Worm (Caenorhabditis elegans) whole organism, L2 larva: ENCODE results near the gene pals-33.
A peak's percentile ranks its signal among the peaks of the same experiment; 100 is the strongest.

Source experiments
- C34F6.9 ChIP-seq: fragments of 150-350 bp; optimal IDR thresholded peaks from 2 replicates; lab custom pipeline; 2014; ENCODE audit warnings: missing biosample characterization, missing genetic modification characterization
- F13H6.1 ChIP-seq: sonication (generic microtip); optimal IDR thresholded peaks from 2 replicates; lab custom pipeline; 2016; ENCODE audit warnings: missing genetic modification characterization, missing compliant biosample characterization
- R02D3.7 ChIP-seq: fragments of 150-350 bp; optimal IDR thresholded peaks from 2 replicates; lab custom pipeline; 2014; ENCODE audit warnings: missing biosample characterization, missing genetic modification characterization
- Y55F3AM.14 ChIP-seq: fragments of 200-800 bp; sonication (Bioruptor generic); optimal IDR thresholded peaks from 2 replicates; lab custom pipeline; 2018; ENCODE audit warnings: mild to moderate bottlenecking, missing genetic modification characterization, missing compliant biosample characterization
- ama-1 ChIP-seq: fragments of 150-350 bp; optimal IDR thresholded peaks from 2 replicates; lab custom pipeline; 2018; ENCODE audit warnings: inconsistent platforms
- blmp-1 ChIP-seq: sonication (generic microtip); optimal IDR thresholded peaks from 2 replicates; lab custom pipeline; 2017; ENCODE audit warnings: missing genetic modification characterization, mild to moderate bottlenecking, missing compliant biosample characterization, antibody characterized with exemption, moderate library complexity; ENCODE audit not compliant: insufficient read depth
- ceh-16 ChIP-seq: fragments of 150-350 bp; optimal IDR thresholded peaks from 2 replicates; lab custom pipeline; 2014; ENCODE audit warnings: missing biosample characterization, missing genetic modification characterization
- ceh-82 ChIP-seq: fragments of 150-350 bp; optimal IDR thresholded peaks from 2 replicates; lab custom pipeline; 2014; ENCODE audit warnings: missing biosample characterization, missing genetic modification characterization
- crh-2 ChIP-seq: sonication (generic microtip); optimal IDR thresholded peaks from 2 replicates; lab custom pipeline; 2017; ENCODE audit warnings: missing biosample characterization, missing genetic modification characterization
- egl-27 ChIP-seq: sonication (generic microtip); optimal IDR thresholded peaks from 3 replicates; lab custom pipeline; 2017; ENCODE audit warnings: missing biosample characterization, missing genetic modification reagents, missing genetic modification characterization
- elt-1 ChIP-seq: fragments of 150-350 bp; optimal IDR thresholded peaks from 2 replicates; lab custom pipeline; 2014; ENCODE audit warnings: missing biosample characterization, missing genetic modification characterization
- elt-3 ChIP-seq: sonication (generic microtip); optimal IDR thresholded peaks from 2 replicates; lab custom pipeline; 2017; ENCODE audit warnings: missing biosample characterization, missing genetic modification characterization
- fos-1 ChIP-seq: fragments of 150-350 bp; optimal IDR thresholded peaks from 2 replicates; lab custom pipeline; 2014; ENCODE audit warnings: missing biosample characterization, missing genetic modification characterization
- gmeb-1 ChIP-seq: fragments of 150-350 bp; optimal IDR thresholded peaks from 2 replicates; lab custom pipeline; 2014; ENCODE audit warnings: missing biosample characterization, missing genetic modification characterization
- lin-13 ChIP-seq: fragments of 150-350 bp; optimal IDR thresholded peaks from 2 replicates; lab custom pipeline; 2014; ENCODE audit warnings: missing biosample characterization, missing genetic modification reagents, missing genetic modification characterization
- lin-39 ChIP-seq: fragments of 150-350 bp; optimal IDR thresholded peaks from 2 replicates; lab custom pipeline; 2014; ENCODE audit warnings: missing biosample characterization, missing genetic modification reagents, missing genetic modification characterization
- lsy-2 ChIP-seq, 2 experiments: fragments of 150-350 bp in 1 of 2; sonication (generic microtip) in 1 of 2; optimal IDR thresholded peaks; 2 replicates each; lab custom pipeline; 2014 to 2017; ENCODE audit warnings: missing biosample characterization in 2 of 2, missing genetic modification characterization in 2 of 2
- mdl-1 ChIP-seq, 2 experiments: fragments of 150-350 bp in 1 of 2; sonication (generic microtip) in 1 of 2; optimal IDR thresholded peaks; 2 replicates each; lab custom pipeline; 2017; ENCODE audit warnings: missing biosample characterization in 2 of 2, missing genetic modification characterization in 2 of 2
- nhr-10 ChIP-seq: sonication (generic microtip); optimal IDR thresholded peaks from 2 replicates; lab custom pipeline; 2017; ENCODE audit warnings: missing biosample characterization, missing genetic modification characterization
- nhr-12 ChIP-seq: fragments of 150-350 bp; optimal IDR thresholded peaks from 2 replicates; lab custom pipeline; 2014; ENCODE audit warnings: missing biosample characterization, missing genetic modification characterization
- nhr-129 ChIP-seq: fragments of 150-350 bp; optimal IDR thresholded peaks from 2 replicates; lab custom pipeline; 2014; ENCODE audit warnings: missing biosample characterization, missing genetic modification characterization
- nhr-21 ChIP-seq: fragments of 150-350 bp; optimal IDR thresholded peaks from 2 replicates; lab custom pipeline; 2014; ENCODE audit warnings: missing biosample characterization, missing genetic modification characterization
- nhr-23 ChIP-seq: fragments of 150-350 bp; optimal IDR thresholded peaks from 2 replicates; lab custom pipeline; 2014; ENCODE audit warnings: missing biosample characterization, missing genetic modification reagents, missing genetic modification characterization
- nhr-237 ChIP-seq: fragments of 150-350 bp; optimal IDR thresholded peaks from 2 replicates; lab custom pipeline; 2014; ENCODE audit warnings: missing biosample characterization, missing genetic modification characterization
- nhr-25 ChIP-seq: fragments of 150-350 bp; sonication (generic microtip); optimal IDR thresholded peaks from 3 replicates; lab custom pipeline; 2014; ENCODE audit warnings: missing biosample characterization, missing genetic modification characterization
- nhr-6 ChIP-seq: fragments of 150-350 bp; optimal IDR thresholded peaks from 2 replicates; lab custom pipeline; 2014; ENCODE audit warnings: missing biosample characterization, missing genetic modification characterization
- sem-4 ChIP-seq: fragments of 150-350 bp; optimal IDR thresholded peaks from 2 replicates; lab custom pipeline; 2014; ENCODE audit warnings: missing biosample characterization, missing genetic modification reagents, missing genetic modification characterization
- sma-3 ChIP-seq: sonication (generic microtip); optimal IDR thresholded peaks from 2 replicates; lab custom pipeline; 2016; ENCODE audit warnings: missing genetic modification reagents, missing genetic modification characterization, missing compliant biosample characterization
- sma-9 ChIP-seq, 2 experiments: fragments of 150-350 bp in 1 of 2; sonication (generic microtip) in 1 of 2; optimal IDR thresholded peaks; 2 replicates each; lab custom pipeline; 2014 to 2016; ENCODE audit warnings: missing genetic modification characterization in 2 of 2, mild to moderate bottlenecking in 1 of 2, missing biosample characterization in 1 of 2, missing compliant biosample characterization in 1 of 2, missing genetic modification reagents in 1 of 2, moderate library complexity in 1 of 2
- unc-55 ChIP-seq: fragments of 150-350 bp; sonication (generic microtip); optimal IDR thresholded peaks from 3 replicates; lab custom pipeline; 2014; ENCODE audit warnings: missing biosample characterization, missing genetic modification reagents, missing genetic modification characterization
- zag-1 ChIP-seq: fragments of 150-350 bp; optimal IDR thresholded peaks from 2 replicates; lab custom pipeline; 2014; ENCODE audit warnings: missing biosample characterization, missing genetic modification characterization
- ztf-1 ChIP-seq: fragments of 200-800 bp; sonication (Bioruptor generic); conservative IDR thresholded peaks from 2 replicates; pipeline ENCODE4 v1.3.6; 2022; ENCODE audit warnings: missing genetic modification characterization, missing compliant biosample characterization

Gene pals-33

DNA sequence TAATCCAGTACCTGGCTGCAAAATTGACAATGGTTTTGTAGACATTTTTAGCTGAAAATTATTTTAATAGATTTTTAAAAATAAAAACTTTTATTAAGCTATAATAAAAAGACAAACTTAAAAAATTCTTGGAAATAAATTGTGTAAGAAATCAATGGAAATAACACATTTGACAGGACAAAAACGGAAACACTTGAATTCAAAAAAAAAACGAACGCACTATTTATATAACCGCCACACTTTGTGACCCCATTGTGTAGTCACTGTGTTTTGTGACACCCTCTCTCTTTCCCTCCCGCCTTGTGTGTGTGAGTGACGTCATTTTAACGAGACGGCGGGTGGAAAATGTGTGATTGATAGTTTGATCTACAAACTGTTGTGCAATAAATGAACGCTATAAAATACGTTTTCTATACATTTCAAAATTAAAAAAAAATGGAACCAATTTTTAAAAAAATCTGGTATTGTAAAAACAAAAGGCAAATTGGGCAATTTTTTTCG is 28.9 kb upstream of the pals-33 start, which contains the start of gene F59B1.8:
Gene F59B1.8, minus strand, starts transcription at position 51 of the 501 bp plus-strand sequence.
- TF ChIP-seq lin-39 (tag; lab: Kevin White, UChicago) (no peak), nhr-129 (tag; lab: Kevin White, UChicago) (peak; percentile 68), nhr-21 (tag; lab: Kevin White, UChicago) (peak; percentile 3), F13H6.1 (peak; percentile 78), fos-1 (peak; percentile 91), crh-2 (tag; lab: Kevin White, UChicago) (peak; percentile 25), nhr-25 (peak; percentile 72), sma-9 (GFP tag; optimal IDR thresholded peaks at IDR 0.05; lab: Kevin White, UChicago) (peak; percentile 97), sma-9 (tag; optimal IDR thresholded peaks at IDR 0.05; lab: Kevin White, UChicago) (no peak), gmeb-1 (tag; lab: Kevin White, UChicago) (peak; percentile 66), C34F6.9 (tag; lab: Kevin White, UChicago) (peak; percentile 34), mdl-1 (tag; optimal IDR thresholded peaks at IDR 0.05; lab: Kevin White, UChicago) (peak in 1 of 2 experiments; percentile 9), blmp-1 (no peak), nhr-237 (tag; lab: Kevin White, UChicago) (no peak), unc-55 (GFP tag; lab: Kevin White, UChicago) (no peak), sem-4 (tag; lab: Kevin White, UChicago) (peak; percentile 55), lsy-2 (tag; optimal IDR thresholded peaks at IDR 0.05; lab: Kevin White, UChicago) (peak in 1 of 2 experiments; percentile 49), sma-3 (GFP tag; lab: Kevin White, UChicago) (peak; percentile 58)

ce11 chrV:3647862-3648261 is 25.3 kb upstream of the pals-33 start, which contains the start of gene F59B1.10:
F59B1.10 (minus strand) TSS chrV:3647962.
- no peak for TF ChIP-seq lsy-2 (tag; optimal IDR thresholded peaks at IDR 0.05; lab: Kevin White, UChicago)
- no peak for TF ChIP-seq ceh-82 (tag; lab: Kevin White, UChicago)
- TF ChIP-seq elt-1 = no peak
- no peak for TF ChIP-seq Y55F3AM.14
- TF ChIP-seq mdl-1 (tag; optimal IDR thresholded peaks at IDR 0.05; lab: Kevin White, UChicago) = no peak
- TF ChIP-seq nhr-10 (tag; lab: Kevin White, UChicago) = no peak
- no peak for TF ChIP-seq F13H6.1
- TF ChIP-seq lin-39 (tag; lab: Kevin White, UChicago) = no peak
- TF ChIP-seq sem-4 (tag; lab: Kevin White, UChicago) = no peak
- no peak for TF ChIP-seq C34F6.9 (tag; lab: Kevin White, UChicago)
- no peak for TF ChIP-seq nhr-23
- TF ChIP-seq ceh-16 (tag; lab: Kevin White, UChicago) = no peak

ce11 chrV:3649473-3649872 is 23.7 kb upstream of the pals-33 start, which contains the start of gene str-114:
str-114 (plus strand) TSS chrV:3649773.
- TF ChIP-seq nhr-10 (tag; lab: Kevin White, UChicago) = no peak
- TF ChIP-seq ama-1 = no peak
- no peak for TF ChIP-seq egl-27 (tag; lab: Kevin White, UChicago)
- no peak for TF ChIP-seq R02D3.7 (tag; lab: Kevin White, UChicago)
- no peak for TF ChIP-seq crh-2 (tag; lab: Kevin White, UChicago)
- no peak for TF ChIP-seq zag-1 (tag; lab: Kevin White, UChicago)
- TF ChIP-seq nhr-129 (tag; lab: Kevin White, UChicago) = no peak
- no peak for TF ChIP-seq C34F6.9 (tag; lab: Kevin White, UChicago)
- no peak for TF ChIP-seq ceh-82 (tag; lab: Kevin White, UChicago)

DNA sequence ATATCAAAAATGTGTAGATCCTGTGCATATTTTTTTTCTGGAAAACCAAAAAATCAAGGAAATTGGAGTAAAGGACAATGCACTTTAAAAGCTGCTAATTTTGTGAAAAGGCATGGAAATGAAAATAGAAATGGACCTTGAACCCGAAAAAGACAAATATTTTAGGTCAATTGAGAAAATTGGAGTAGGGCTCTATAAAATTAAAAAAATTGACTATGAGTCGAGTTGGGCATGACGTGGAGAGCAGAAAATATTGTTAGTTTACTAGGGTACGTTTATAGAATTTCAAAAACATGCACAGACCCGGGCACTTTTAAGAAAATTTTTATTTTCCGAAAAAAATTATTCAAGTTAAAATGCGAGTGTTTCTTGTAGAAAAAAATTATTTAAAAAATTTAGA is 13.7 kb upstream of the pals-33 start, which contains the start of gene acr-23:
Gene acr-23, minus strand, starts transcription at position 101 of the 400 bp plus-strand sequence.
- no peak for TF ChIP-seq ztf-1 (GFP tag; lab: Robert Waterston, UW)
- no peak for TF ChIP-seq ceh-82 (tag; lab: Kevin White, UChicago)
- no peak for TF ChIP-seq elt-3 (tag; lab: Kevin White, UChicago)
- TF ChIP-seq nhr-6 (tag; lab: Kevin White, UChicago) = no peak
- TF ChIP-seq nhr-12 (tag; lab: Kevin White, UChicago) = no peak
- no peak for TF ChIP-seq nhr-237 (tag; lab: Kevin White, UChicago)
- TF ChIP-seq, all 48 proteins: peak for 0

DNA sequence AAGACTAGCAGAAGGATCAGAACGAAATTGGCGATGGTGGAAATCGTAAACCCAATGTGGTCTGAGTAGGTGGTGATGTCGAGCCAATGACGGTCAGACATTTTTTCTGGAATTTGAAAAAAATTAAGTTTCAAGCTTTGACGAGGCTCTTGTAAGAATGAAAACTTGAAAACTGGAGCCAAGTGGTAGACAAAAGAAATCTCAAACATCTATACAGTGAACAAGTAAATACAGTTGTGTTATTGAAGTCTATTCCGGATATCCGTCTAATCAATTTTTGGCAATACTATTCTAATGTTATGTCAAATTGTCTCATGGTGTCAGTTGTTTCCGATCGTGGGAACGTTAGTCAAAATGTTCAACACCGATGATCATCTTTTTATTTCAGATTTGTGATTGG is 6.3 kb upstream of the pals-33 start, which contains the start of gene str-113:
Gene str-113, minus strand, starts transcription at position 101 of the 400 bp plus-strand sequence.
- TF ChIP-seq gmeb-1 (tag; lab: Kevin White, UChicago) = no peak
- no peak for TF ChIP-seq lin-13 (GFP tag; lab: Kevin White, UChicago)
- TF ChIP-seq R02D3.7 (tag; lab: Kevin White, UChicago) = no peak
- TF ChIP-seq mdl-1 (tag; optimal IDR thresholded peaks at IDR 0.05; lab: Kevin White, UChicago) = no peak
